Fruit fly (Drosophila melanogaster): ENCODE results near the gene CG6813.
A peak's percentile ranks its signal among the peaks of the same experiment; 100 is the strongest.

Gene CG6813

DNA sequence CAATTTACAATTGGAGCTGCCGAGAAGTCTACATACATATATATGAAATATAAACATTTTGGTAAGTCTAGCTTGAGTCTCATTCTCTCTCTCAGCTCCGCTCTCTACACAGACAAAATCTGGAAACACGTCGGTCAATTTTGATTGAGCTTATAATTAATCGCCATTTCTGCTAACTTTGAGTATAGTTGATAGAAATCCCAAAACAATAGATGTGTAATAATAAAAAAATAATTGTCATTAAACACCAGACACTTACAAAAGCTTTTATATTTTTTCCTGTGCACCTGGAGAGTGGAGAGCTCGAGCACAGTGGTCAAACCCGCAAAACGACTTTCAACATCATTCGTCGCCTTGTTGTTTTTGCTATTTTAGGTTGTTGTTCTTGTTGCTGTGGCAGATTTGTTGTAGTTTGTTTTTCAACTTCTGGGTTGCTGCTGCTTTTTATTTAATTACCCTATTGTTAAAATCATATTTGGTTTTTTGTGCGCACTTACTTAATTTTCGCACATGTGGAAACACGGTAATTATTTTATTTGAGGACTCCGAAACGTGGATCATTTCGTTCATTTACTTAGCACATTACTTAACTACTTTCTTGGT is 30.3 kb upstream of the CG6813 start (continued):
- TF ChIP-seq repo (GFP tag; optimal IDR thresholded peaks at IDR 0.05) (peak; percentile 89), CG8089 (GFP tag; optimal IDR thresholded peaks at IDR 0.05) (peak; percentile 90), CG4360 (GFP tag; IDR thresholded peaks at IDR 0.05) (peak; percentile 78), CG1529 (GFP tag; optimal IDR thresholded peaks at IDR 0.05) (peak; percentile 93), BtbVII (GFP tag; optimal IDR thresholded peaks at IDR 0.05) (peak; percentile 95), dysf (GFP tag; IDR thresholded peaks at IDR 0.05) (peak; percentile 98), CG10462 (GFP tag; optimal IDR thresholded peaks at IDR 0.05) (peak; percentile 89), amos (GFP tag; IDR thresholded peaks at IDR 0.05; ENCODE audit: partially characterized antibody) (no peak), psq (GFP tag; optimal IDR thresholded peaks at IDR 0.05) (peak; percentile 84), HLH3B (GFP tag; IDR thresholded peaks at IDR 0.05) (peak; percentile 96), CG11723 (GFP tag; optimal IDR thresholded peaks at IDR 0.05) (peak; percentile 91), Eip74EF (GFP tag; optimal IDR thresholded peaks at IDR 0.05) (peak in 1 of 2 experiments; percentile 90), Abd-B (GFP tag; optimal IDR thresholded peaks at IDR 0.05) (peak; percentile 91), Dad (GFP tag; optimal IDR thresholded peaks at IDR 0.05) (peak; percentile 94), Atf6 (GFP tag; IDR thresholded peaks at IDR 0.05) (peak; percentile 97), crp (GFP tag; optimal IDR thresholded peaks at IDR 0.05) (peak in 1 of 2 experiments; percentile 57), CG7556 (GFP tag; optimal IDR thresholded peaks at IDR 0.05) (peak; percentile 95), CG6254 (GFP tag; optimal IDR thresholded peaks at IDR 0.05) (peak; percentile 84), Bgb (GFP tag; IDR thresholded peaks at IDR 0.05; ENCODE audit: partially characterized antibody) (no peak), CG17361 (GFP tag; IDR thresholded peaks at IDR 0.05) (peak; percentile 95), CG32772 (GFP tag; IDR thresholded peaks at IDR 0.05) (peak; percentile 97), CG12659 (GFP tag; optimal IDR thresholded peaks at IDR 0.05) (peak; percentile 98), CG17912 (GFP tag; optimal IDR thresholded peaks at IDR 0.05) (peak; percentile 41), croc (GFP tag; conservative IDR thresholded peaks at IDR 0.05) (peak; percentile 91), zfh1 (GFP tag; IDR thresholded peaks at IDR 0.05) (peak; percentile 97), CG9437 (GFP tag; optimal IDR thresholded peaks at IDR 0.05) (peak; percentile 87), pfk (GFP tag; optimal IDR thresholded peaks at IDR 0.05) (no peak), CG6683 (GFP tag; optimal IDR thresholded peaks at IDR 0.05) (peak; percentile 86), CG10979 (tag; optimal IDR thresholded peaks at IDR 0.05) (peak; percentile 95), slou (GFP tag; optimal IDR thresholded peaks at IDR 0.05) (peak; percentile 93), kni (GFP tag; optimal IDR thresholded peaks at IDR 0.05) (no peak), CG12236 (GFP tag; optimal IDR thresholded peaks at IDR 0.05) (peak; percentile 90), CG11456 (GFP tag; IDR thresholded peaks at IDR 0.05) (peak; percentile 97), gce (GFP tag; IDR thresholded peaks at IDR 0.05) (peak; percentile 95), mirr (GFP tag; optimal IDR thresholded peaks at IDR 0.05) (peak; percentile 65), Vsx1 (GFP tag; optimal IDR thresholded peaks at IDR 0.05) (peak; percentile 90), ttk (GFP tag; IDR thresholded peaks at IDR 0.05) (peak; percentile 95), tup (GFP tag; optimal IDR thresholded peaks at IDR 0.05) (peak; percentile 92), CG1602 (GFP tag; optimal IDR thresholded peaks at IDR 0.05) (peak; percentile 94), Xrp1 (GFP tag; IDR thresholded peaks at IDR 0.05) (peak; percentile 97), CG18619 (GFP tag; optimal IDR thresholded peaks at IDR 0.05) (peak; percentile 94), Rfx (GFP tag; IDR thresholded peaks at IDR 0.05) (peak; percentile 99), CG13894 (tag; optimal IDR thresholded peaks at IDR 0.05) (peak; percentile 88), jigr1 (GFP tag; IDR thresholded peaks at IDR 0.05) (peak; percentile 84; the same call in 2 of the 3 replicates)

Measured in whole organism, embryonic.